Fruit fly (Drosophila melanogaster): Measurements from ENCODE around the gene Faf2.
A peak's percentile ranks its signal among the peaks of the same experiment; 100 is the strongest.

Faf2 gene

dm6 chr2L:18664707-18665550, 43.6 kb downstream of the Faf2 start (continued):
- TF ChIP-seq CG8632 (GFP tag; optimal IDR thresholded peaks at IDR 0.05) (peak; percentile 62), CG10631 (GFP tag; optimal IDR thresholded peaks at IDR 0.05) (peak; percentile 82), CG7368 (GFP tag; optimal IDR thresholded peaks at IDR 0.05) (peak; percentile 40), dsx (GFP tag; optimal IDR thresholded peaks at IDR 0.05; ENCODE audit: poor library complexity, severe bottlenecking) (peak; percentile 81), CG6276 (GFP tag; optimal IDR thresholded peaks at IDR 0.05) (peak; percentile 72), OdsH (GFP tag; optimal IDR thresholded peaks at IDR 0.05) (peak; percentile 81), CG10669 (GFP tag; optimal IDR thresholded peaks at IDR 0.05) (peak; percentile 81), CG11294 (GFP tag; IDR thresholded peaks at IDR 0.05) (no peak), Lpt (GFP tag; optimal IDR thresholded peaks at IDR 0.05) (peak; percentile 76), CG6163 (GFP tag; IDR thresholded peaks at IDR 0.05) (peak; percentile 47)

DNA sequence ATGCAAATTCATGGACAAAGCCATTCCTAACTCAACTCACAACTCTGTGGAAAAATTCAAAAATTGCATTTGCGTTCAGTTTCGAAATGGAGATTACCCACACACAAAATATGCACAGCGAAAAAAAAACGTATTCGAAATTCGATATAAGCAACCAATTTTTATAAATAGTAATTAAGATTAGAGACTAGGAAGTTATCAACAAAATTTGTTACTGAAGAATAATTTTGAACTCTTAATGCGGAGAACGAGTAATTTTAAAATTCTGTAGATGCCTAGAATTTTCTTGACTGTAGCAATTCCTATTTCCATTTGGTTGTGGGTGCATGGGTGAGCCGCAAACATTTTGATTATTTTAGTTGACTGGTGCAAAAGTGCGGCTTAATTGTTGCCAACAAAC, 45.1 kb downstream of the Faf2 start:
- TF ChIP-seq lz (GFP tag; optimal IDR thresholded peaks at IDR 0.05) (peak; percentile 21), CG10631 (GFP tag; optimal IDR thresholded peaks at IDR 0.05) (peak; percentile 26), Sox14 (GFP tag; optimal IDR thresholded peaks at IDR 0.05) (peak; percentile 19), eg (GFP tag; IDR thresholded peaks at IDR 0.05) (peak; percentile 57), net (GFP tag; optimal IDR thresholded peaks at IDR 0.05) (peak; percentile 24), esn (GFP tag; optimal IDR thresholded peaks at IDR 0.05) (peak; percentile 39), CG31627 (GFP tag; optimal IDR thresholded peaks at IDR 0.05) (peak; percentile 34), Gug (GFP tag; IDR thresholded peaks at IDR 0.05) (peak; percentile 23; the same call in 1 of the 2 replicates), OdsH (GFP tag; optimal IDR thresholded peaks at IDR 0.05) (peak; percentile 35), CG15336 (GFP tag; IDR thresholded peaks at IDR 0.05) (peak; percentile 52), Ets21C (GFP tag; optimal IDR thresholded peaks at IDR 0.05) (no peak), Blimp-1 (GFP tag; optimal IDR thresholded peaks at IDR 0.05) (no peak), Met (GFP tag; optimal IDR thresholded peaks at IDR 0.05) (peak; percentile 32), CG4318 (GFP tag; optimal IDR thresholded peaks at IDR 0.05) (peak; percentile 15), salr (GFP tag; optimal IDR thresholded peaks at IDR 0.05) (peak in 1 of 2 experiments; percentile 19), CG6854 (GFP tag; optimal IDR thresholded peaks at IDR 0.05) (no peak), CG6792 (GFP tag; optimal IDR thresholded peaks at IDR 0.05) (no peak), cyc (GFP tag; optimal IDR thresholded peaks at IDR 0.05) (no peak), fd59A (GFP tag; optimal IDR thresholded peaks at IDR 0.05) (no peak), CG8319 (GFP tag; optimal IDR thresholded peaks at IDR 0.05) (no peak), CG3919 (GFP tag; optimal IDR thresholded peaks at IDR 0.05) (peak; percentile 18), topi (GFP tag; optimal IDR thresholded peaks at IDR 0.05) (peak; percentile 14), Lpt (GFP tag; optimal IDR thresholded peaks at IDR 0.05) (peak; percentile 25), Hr4 (GFP tag; optimal IDR thresholded peaks at IDR 0.05) (peak; percentile 56), Sox102F (GFP tag; optimal IDR thresholded peaks at IDR 0.05) (no peak), CG8119 (GFP tag; IDR thresholded peaks at IDR 0.05) (0 out of 3 replicates have a peak, but pooled peaks have one; percentile 20), CG6163 (GFP tag; IDR thresholded peaks at IDR 0.05) (peak; percentile 52; the same call in 2 of the 3 replicates), Eip78C (GFP tag) (peak; percentile 74), CG9139 (GFP tag; optimal IDR thresholded peaks at IDR 0.05) (no peak), acj6 (GFP tag; optimal IDR thresholded peaks at IDR 0.05) (peak; percentile 7), CG6276 (GFP tag; optimal IDR thresholded peaks at IDR 0.05) (peak; percentile 22), Smox (GFP tag; optimal IDR thresholded peaks at IDR 0.05) (peak; percentile 14), fd85E (GFP tag; optimal IDR thresholded peaks at IDR 0.05) (no peak), svp (GFP tag) (peak; percentile 70), spab (GFP tag; optimal IDR thresholded peaks at IDR 0.05) (no peak), CG1621 (tag; optimal IDR thresholded peaks at IDR 0.05) (no peak), pdm3 (GFP tag; optimal IDR thresholded peaks at IDR 0.05) (peak; percentile 22), Sox15 (GFP tag; optimal IDR thresholded peaks at IDR 0.05) (no peak), CG32006 (GFP tag; optimal IDR thresholded peaks at IDR 0.05) (peak; percentile 44)
